Worm (Caenorhabditis elegans): ENCODE measurements around the gene unc-86.

The unc-86 gene

ce11 chrIII:8209775-8210174 is 6.4 kb downstream of the unc-86 start, which contains the start of gene C30A5.10:
Gene C30A5.10 (minus strand): TSS chrIII:8209875.
- TF ChIP-seq nhr-6 (tag; optimal IDR thresholded peaks at IDR 0.05) (no peak), skn-1 (tag; optimal IDR thresholded peaks at IDR 0.05) (no peak), ztf-11 (tag; optimal IDR thresholded peaks at IDR 0.05) (no peak), crh-2 (tag; optimal IDR thresholded peaks at IDR 0.05) (no peak), aly-2 (tag; optimal IDR thresholded peaks at IDR 0.05) (no peak), mbf-1 (tag; optimal IDR thresholded peaks at IDR 0.05) (no peak), sma-3 (GFP tag; optimal IDR thresholded peaks at IDR 0.05) (no peak), ztf-4 (tag; optimal IDR thresholded peaks at IDR 0.05) (no peak), lsy-2 (tag; optimal IDR thresholded peaks at IDR 0.05) (no peak), C34F6.9 (tag; optimal IDR thresholded peaks at IDR 0.05) (no peak), R02D3.7 (tag; optimal IDR thresholded peaks at IDR 0.05) (no peak), nhr-10 (tag; optimal IDR thresholded peaks at IDR 0.05) (no peak), alr-1 (tag; optimal IDR thresholded peaks at IDR 0.05) (no peak), snpc-4 (tag; optimal IDR thresholded peaks at IDR 0.05) (no peak), unc-55 (GFP tag; optimal IDR thresholded peaks at IDR 0.05) (no peak), ZK546.5 (tag; optimal IDR thresholded peaks at IDR 0.05) (no peak), F13H6.1 (tag; optimal IDR thresholded peaks at IDR 0.05) (no peak), blmp-1 (tag; optimal IDR thresholded peaks at IDR 0.05; ENCODE audit: insufficient read depth) (no peak), fos-1 (tag; optimal IDR thresholded peaks at IDR 0.05) (no peak)

DNA sequence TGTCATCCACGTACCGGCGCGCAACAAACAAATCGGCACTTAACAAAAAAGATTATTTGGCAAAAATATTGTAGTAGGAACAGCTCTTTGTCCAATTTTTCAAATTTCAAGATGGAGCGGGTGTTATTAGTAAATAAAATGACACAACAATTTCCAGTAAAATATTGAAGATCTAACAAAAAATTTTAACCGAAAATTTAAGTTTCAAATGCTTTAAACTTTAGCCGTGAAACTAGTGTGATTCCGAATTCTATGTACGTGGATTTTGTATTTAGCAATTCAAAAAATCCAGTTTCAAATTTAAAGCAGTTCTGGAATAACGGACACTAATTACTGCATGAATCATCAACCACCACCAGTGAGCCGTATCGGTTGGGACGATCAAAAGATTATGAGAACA is 13.4 kb downstream of the unc-86 start, which contains the start of gene snb-5:
snb-5 (plus strand) TSS at position 301 of the 400 bp plus-strand sequence.
- TF ChIP-seq peb-1 (tag; optimal IDR thresholded peaks at IDR 0.05) (no peak), ceh-82 (tag; optimal IDR thresholded peaks at IDR 0.05) (no peak), gmeb-1 (tag; optimal IDR thresholded peaks at IDR 0.05) (no peak), ztf-1 (GFP tag; conservative IDR thresholded peaks at IDR 0.05) (no peak), nhr-77 (tag; optimal IDR thresholded peaks at IDR 0.05) (no peak), snpc-4 (tag; optimal IDR thresholded peaks at IDR 0.05) (no peak), lsy-2 (tag; optimal IDR thresholded peaks at IDR 0.05) (no peak), ztf-11 (tag; optimal IDR thresholded peaks at IDR 0.05) (no peak), sma-3 (GFP tag; optimal IDR thresholded peaks at IDR 0.05) (no peak), lin-13 (GFP tag; optimal IDR thresholded peaks at IDR 0.05) (no peak), nhr-6 (tag; optimal IDR thresholded peaks at IDR 0.05) (no peak), nhr-12 (tag; optimal IDR thresholded peaks at IDR 0.05) (no peak), alr-1 (tag; optimal IDR thresholded peaks at IDR 0.05) (no peak), C34F6.9 (tag; optimal IDR thresholded peaks at IDR 0.05) (no peak), R02D3.7 (tag; optimal IDR thresholded peaks at IDR 0.05) (no peak), mdl-1 (tag; optimal IDR thresholded peaks at IDR 0.05) (no peak), ZK546.5 (tag; optimal IDR thresholded peaks at IDR 0.05) (no peak)

- TF ChIP-seq ztf-4 (tag; optimal IDR thresholded peaks at IDR 0.05) (no peak), nhr-129 (tag; optimal IDR thresholded peaks at IDR 0.05) (peak; percentile 46), nhr-77 (tag; optimal IDR thresholded peaks at IDR 0.05) (no peak), blmp-1 (tag; optimal IDR thresholded peaks at IDR 0.05; ENCODE audit: insufficient read depth) (no peak), ztf-11 (tag; optimal IDR thresholded peaks at IDR 0.05) (no peak), Y55F3AM.14 (GFP tag; optimal IDR thresholded peaks at IDR 0.05) (peak; percentile 43), lsy-2 (tag; optimal IDR thresholded peaks at IDR 0.05) (peak in 1 of 2 experiments; percentile 68), nhr-6 (tag; optimal IDR thresholded peaks at IDR 0.05) (no peak), egl-27 (tag; optimal IDR thresholded peaks at IDR 0.05) (no peak), sem-4 (tag; optimal IDR thresholded peaks at IDR 0.05) (peak; percentile 41), mab-5 (tag; optimal IDR thresholded peaks at IDR 0.05) (peak; percentile 33), lin-11 (tag; optimal IDR thresholded peaks at IDR 0.05) (peak; percentile 30), unc-39 (tag; optimal IDR thresholded peaks at IDR 0.05) (no peak), nhr-12 (tag; optimal IDR thresholded peaks at IDR 0.05) (no peak), mdl-1 (tag; optimal IDR thresholded peaks at IDR 0.05) (no peak), unc-62 (GFP tag; optimal IDR thresholded peaks at IDR 0.05) (no peak), crh-2 (tag; optimal IDR thresholded peaks at IDR 0.05) (peak; percentile 49), sma-3 (GFP tag; optimal IDR thresholded peaks at IDR 0.05) (no peak), skn-1 (tag; optimal IDR thresholded peaks at IDR 0.05) (no peak), zag-1 (tag; optimal IDR thresholded peaks at IDR 0.05) (peak; percentile 56), elt-1 (tag; optimal IDR thresholded peaks at IDR 0.05) (no peak), fos-1 (tag; optimal IDR thresholded peaks at IDR 0.05) (no peak), nhr-25 (tag; optimal IDR thresholded peaks at IDR 0.05) (no peak), ZK546.5 (tag; optimal IDR thresholded peaks at IDR 0.05) (no peak), gmeb-1 (tag; optimal IDR thresholded peaks at IDR 0.05) (no peak), nhr-11 (tag; optimal IDR thresholded peaks at IDR 0.05) (no peak), sma-9 (GFP tag; optimal IDR thresholded peaks at IDR 0.05) (peak; percentile 41), sma-9 (tag; optimal IDR thresholded peaks at IDR 0.05) (no peak), unc-55 (GFP tag; optimal IDR thresholded peaks at IDR 0.05) (peak; percentile 83), ceh-16 (tag; optimal IDR thresholded peaks at IDR 0.05) (no peak), C34F6.9 (tag; optimal IDR thresholded peaks at IDR 0.05) (peak; percentile 74), R02D3.7 (tag; optimal IDR thresholded peaks at IDR 0.05) (no peak), lin-13 (GFP tag; optimal IDR thresholded peaks at IDR 0.05) (peak; percentile 23), dmd-4 (tag; optimal IDR thresholded peaks at IDR 0.05) (no peak), mbf-1 (tag; optimal IDR thresholded peaks at IDR 0.05) (no peak), F13H6.1 (tag; optimal IDR thresholded peaks at IDR 0.05) (peak; percentile 77), snpc-4 (tag; optimal IDR thresholded peaks at IDR 0.05) (no peak), elt-3 (tag; optimal IDR thresholded peaks at IDR 0.05) (no peak), ceh-82 (tag; optimal IDR thresholded peaks at IDR 0.05) (no peak), alr-1 (tag; optimal IDR thresholded peaks at IDR 0.05) (no peak), nhr-10 (tag; optimal IDR thresholded peaks at IDR 0.05) (no peak), peb-1 (tag; optimal IDR thresholded peaks at IDR 0.05) (no peak), nhr-21 (tag; optimal IDR thresholded peaks at IDR 0.05) (no peak), ama-1 (optimal IDR thresholded peaks at IDR 0.05) (no peak), aly-2 (tag; optimal IDR thresholded peaks at IDR 0.05) (no peak)
Measured at ce11 chrIII:8201760-8202159, 14.4 kb downstream of the unc-86 start.

Data from whole organism, L2 larva.